Fruit fly (Drosophila melanogaster) whole organism: ENCODE data around the gene Ubc7.

Source experiments
- CG8478 ChIP-seq: fragments of >200 bp; optimal IDR thresholded peaks from 2 replicates; lab custom pipeline; 2018; ENCODE audit warnings: inconsistent platforms
- Dll ChIP-seq: fragments of >200 bp; optimal IDR thresholded peaks from 2 replicates; lab custom pipeline; 2017
- EcR ChIP-seq, 2 experiments: fragments of >200 bp; optimal IDR thresholded peaks; 2 replicates each; lab custom pipeline; 2017; ENCODE audit warnings: missing biosample characterization in 2 of 2, missing genetic modification characterization in 2 of 2, missing genetic modification reagents in 2 of 2
- pan ChIP-seq: fragments of >200 bp; optimal IDR thresholded peaks from 2 replicates; lab custom pipeline; 2017
- psq ChIP-seq: fragments of >200 bp; optimal IDR thresholded peaks from 2 replicates; lab custom pipeline; 2017
- usp ChIP-seq: fragments of >200 bp; optimal IDR thresholded peaks from 2 replicates; lab custom pipeline; 2017; ENCODE audit warnings: missing biosample characterization, missing genetic modification characterization, mixed read lengths

The Ubc7 gene

DNA sequence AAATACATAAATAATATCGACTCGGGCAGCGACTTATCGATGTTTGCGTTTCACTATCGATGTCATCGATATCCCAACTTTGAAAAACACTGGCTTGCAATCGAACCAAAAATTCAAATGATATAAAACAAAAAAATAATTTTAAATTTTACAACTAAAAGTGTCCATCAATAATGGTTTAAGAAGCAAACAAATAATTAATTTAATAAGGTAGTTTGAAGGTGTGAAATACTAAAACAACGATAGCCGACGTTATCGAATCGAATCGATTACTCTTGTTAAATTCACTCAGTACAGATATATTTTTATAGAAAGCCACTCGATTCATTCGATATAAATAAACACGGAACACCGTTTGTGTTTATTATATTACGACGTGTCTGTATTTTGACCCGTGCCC is at the start of gene Ubc7, which contains the start of gene SMC3:
Gene Ubc7 (plus strand): TSS at position 260 of the 400 bp plus-strand sequence.
Gene SMC3 (minus strand): TSS at position 22 of the 400 bp plus-strand sequence.
- TF ChIP-seq Dll (no peak), usp (GFP tag; lab: Kevin White, UChicago) (no peak), EcR (GFP tag; optimal IDR thresholded peaks at IDR 0.05; lab: Kevin White, UChicago) (no peak), CG8478 (lab: Kevin White, UChicago) (no peak), psq (no peak), pan (no peak)

DNA sequence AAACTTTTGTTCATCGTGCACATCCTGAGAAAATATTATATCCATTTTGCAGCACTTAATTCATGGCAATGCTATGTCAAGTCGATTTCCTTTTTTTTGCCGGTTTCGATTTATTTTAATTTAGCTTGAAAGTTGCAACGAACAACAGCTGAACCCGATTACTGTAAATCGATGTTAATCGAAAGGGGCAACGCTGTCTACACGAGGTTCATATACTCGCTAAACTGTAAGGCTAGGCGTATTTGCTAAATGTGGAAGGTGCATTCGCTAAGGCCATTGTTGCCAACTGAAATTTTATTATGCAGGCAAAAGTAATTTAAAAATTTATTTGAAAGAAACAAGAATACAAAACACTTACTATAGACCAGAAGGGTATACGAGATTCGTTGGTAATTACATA is 46.1 kb upstream of the Ubc7 start, which contains the start of gene CG9902:
Gene CG9902 (minus strand): TSS at position 131 of the 400 bp plus-strand sequence.
- no peak for TF ChIP-seq psq
- no peak for TF ChIP-seq CG8478 (lab: Kevin White, UChicago)
- TF ChIP-seq pan, result no peak
- TF ChIP-seq EcR (GFP tag; optimal IDR thresholded peaks at IDR 0.05; lab: Kevin White, UChicago), result no peak
- no peak for TF ChIP-seq Dll
- TF ChIP-seq usp (GFP tag; lab: Kevin White, UChicago), result no peak

DNA sequence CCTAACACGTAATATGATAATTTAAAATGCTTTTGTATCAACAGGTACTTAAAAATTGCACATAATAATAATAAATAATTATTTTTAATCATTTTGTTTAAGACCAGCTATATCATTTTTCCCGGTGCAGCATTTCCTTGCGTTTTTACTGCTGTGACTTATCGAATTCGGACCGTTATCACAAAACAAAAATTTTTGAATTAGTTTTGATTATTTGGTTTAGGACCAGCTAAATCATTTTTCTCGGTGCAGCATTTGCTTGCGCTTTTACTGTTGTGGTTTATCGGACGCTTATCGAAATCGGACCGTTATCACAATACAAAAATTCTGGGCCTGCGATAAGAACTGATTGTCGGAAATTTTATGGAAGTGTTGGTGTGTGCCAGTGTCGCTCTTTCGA is 40.9 kb upstream of the Ubc7 start:
- TF ChIP-seq usp (GFP tag; lab: Kevin White, UChicago), result no peak
- no peak for TF ChIP-seq EcR (GFP tag; optimal IDR thresholded peaks at IDR 0.05; lab: Kevin White, UChicago)
- TF ChIP-seq pan, result no peak
- TF ChIP-seq psq, result no peak
- no peak for TF ChIP-seq CG8478 (lab: Kevin White, UChicago)
- TF ChIP-seq Dll, result no peak

DNA sequence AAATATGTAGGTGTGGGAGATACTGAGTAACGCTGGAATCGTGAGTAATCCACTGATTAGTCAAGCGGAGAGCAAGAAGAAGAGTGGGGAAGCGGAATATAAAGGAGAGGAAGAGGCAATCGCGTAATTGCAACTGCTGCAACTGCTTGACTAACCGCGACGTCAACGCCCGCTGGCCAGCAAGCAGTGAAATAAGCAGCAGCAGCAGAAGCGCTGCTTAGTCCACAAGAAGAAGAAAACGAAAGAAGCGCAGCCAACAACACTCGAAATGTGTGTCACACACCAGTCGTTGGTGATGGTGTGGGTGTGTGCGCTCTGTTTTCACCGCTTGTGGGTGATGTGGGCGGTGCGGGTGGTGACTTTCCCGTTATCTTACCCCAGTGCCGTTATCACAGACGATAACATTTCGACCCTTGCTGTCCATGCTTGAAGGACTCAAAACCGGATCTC is 40.5 kb upstream of the Ubc7 start:
- TF ChIP-seq pan (no peak), psq (no peak), usp (GFP tag; lab: Kevin White, UChicago) (no peak), EcR (GFP tag; optimal IDR thresholded peaks at IDR 0.05; lab: Kevin White, UChicago) (peak; percentile 95 to 99)

DNA sequence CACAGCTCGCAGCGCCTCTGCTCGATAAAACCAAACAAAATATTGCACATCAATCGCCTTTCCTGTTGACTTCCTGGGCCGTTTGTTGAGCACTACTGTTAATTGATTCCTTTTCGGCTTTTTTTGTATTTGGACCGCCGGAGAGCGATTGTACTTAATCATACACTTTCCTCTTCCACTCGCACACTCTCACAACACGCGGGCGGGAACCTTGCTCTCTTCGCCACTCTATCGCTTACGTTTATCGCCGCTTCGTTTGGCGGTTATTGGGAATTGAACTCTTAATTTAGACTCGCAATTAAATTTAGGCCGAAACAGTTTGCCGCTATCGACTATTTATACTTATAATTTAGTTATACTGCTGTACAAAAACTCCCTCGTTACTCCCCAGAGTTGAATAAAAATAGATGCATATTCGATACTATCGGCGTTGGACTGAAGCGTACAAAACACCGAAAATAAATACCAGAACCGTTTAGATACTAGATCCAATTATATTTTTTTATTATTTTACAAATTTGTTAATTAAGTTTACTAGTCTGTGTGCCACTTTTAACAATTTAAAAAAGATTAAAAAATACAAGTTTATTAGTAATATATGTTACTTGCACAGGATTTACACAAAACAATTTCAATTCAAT is 39.8 kb upstream of the Ubc7 start, which contains the start of gene Arp2:
Gene Arp2 (minus strand): TSS at position 427 of the 641 bp plus-strand sequence.
- TF ChIP-seq psq (no peak), pan (no peak), Dll (no peak), usp (GFP tag; lab: Kevin White, UChicago) (no peak), CG8478 (lab: Kevin White, UChicago) (no peak), EcR (GFP tag; optimal IDR thresholded peaks at IDR 0.05; lab: Kevin White, UChicago) (no peak)

DNA sequence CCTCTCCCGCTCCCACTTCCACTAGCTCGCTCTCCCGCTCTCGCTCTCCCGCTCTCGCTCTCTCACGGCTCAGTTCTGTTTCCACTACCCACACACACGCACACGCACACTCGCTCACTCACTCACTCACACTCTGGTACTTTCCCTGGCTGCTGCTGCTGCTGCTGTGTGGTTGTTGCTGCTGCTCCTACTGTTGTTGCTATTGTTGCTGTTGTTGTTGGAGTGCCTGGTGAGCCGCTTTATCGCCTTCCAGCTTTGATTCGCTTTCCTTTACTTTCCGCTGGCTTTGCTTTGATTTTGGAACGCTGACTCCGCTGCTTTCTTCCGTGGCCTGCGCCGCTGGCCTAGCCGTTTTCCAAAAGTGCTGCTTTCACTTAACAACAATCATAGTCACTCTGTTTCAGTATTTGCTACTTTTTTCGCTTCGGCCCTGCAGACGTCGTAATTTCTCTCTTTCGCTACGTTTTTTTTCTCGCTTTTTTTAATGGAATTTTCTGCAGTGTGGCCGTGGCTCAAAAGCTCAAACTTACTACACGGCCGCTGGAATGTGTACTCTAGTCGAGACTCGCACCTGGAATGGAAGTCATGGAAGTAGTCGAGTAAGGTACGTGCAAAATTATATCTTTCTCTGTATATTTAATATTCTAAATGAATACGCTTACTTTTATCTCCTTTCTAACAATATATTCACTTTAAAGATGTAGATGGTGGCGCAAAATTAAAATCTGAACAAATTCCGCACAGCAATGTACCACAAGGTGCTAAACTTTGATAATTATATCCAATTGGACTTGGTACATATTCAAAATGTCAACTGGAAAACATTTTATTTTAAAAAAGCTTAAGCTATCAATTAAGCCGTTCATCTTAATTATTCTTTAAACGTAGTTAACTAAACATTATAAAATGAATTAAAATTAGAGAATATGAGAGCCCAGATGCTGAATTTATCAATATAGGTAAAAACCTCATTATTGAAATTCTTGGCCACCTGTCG is 33.7 kb upstream of the Ubc7 start, which contains the start of gene Pp2B-14D:
Gene Pp2B-14D (minus strand): TSS at position 503 of the 997 bp plus-strand sequence.
- TF ChIP-seq Dll (peak; percentile 98), EcR (GFP tag; optimal IDR thresholded peaks at IDR 0.05; lab: Kevin White, UChicago) (no peak)

DNA sequence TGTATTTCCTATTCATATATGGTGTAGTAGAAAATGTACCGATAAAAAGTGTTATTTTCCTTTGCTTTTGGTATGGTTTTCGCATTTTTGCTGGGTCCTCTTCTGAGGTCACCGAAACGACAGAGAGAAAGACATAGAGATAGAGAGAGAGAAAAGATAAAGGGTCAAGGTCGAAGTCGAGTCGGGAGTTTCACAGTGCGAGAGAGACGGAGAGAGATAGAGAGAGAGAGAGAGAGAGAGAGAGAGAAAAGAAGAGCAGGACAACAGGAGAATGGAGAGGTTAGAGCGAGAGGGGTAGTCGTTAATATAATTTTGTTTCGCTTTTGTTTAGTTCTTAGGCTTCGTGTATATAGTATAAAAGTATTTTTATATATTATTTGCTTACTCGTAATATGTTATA is 31.2 kb upstream of the Ubc7 start:
- TF ChIP-seq EcR (GFP tag; optimal IDR thresholded peaks at IDR 0.05; lab: Kevin White, UChicago), result no peak

DNA sequence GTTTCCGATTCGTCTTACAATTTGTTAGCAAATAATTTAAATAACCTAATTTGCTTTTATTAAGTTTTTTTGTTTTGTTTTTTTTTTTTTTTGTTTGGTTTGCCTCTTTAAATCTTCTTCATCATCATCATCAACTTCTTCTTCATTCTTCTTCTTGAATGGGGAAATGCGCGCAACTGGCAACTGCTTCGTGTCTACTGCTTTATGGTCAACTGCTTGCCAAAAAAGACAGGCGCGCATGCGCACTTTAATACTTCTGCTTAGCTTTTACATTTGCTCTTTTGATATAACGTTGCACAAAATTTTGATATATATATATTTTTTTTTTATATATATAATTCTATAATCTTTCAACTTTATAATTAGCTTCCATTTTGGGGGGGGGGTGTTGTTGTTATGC is 28.1 kb upstream of the Ubc7 start:
- TF ChIP-seq Dll (no peak), EcR (GFP tag; optimal IDR thresholded peaks at IDR 0.05; lab: Kevin White, UChicago) (no peak), usp (GFP tag; lab: Kevin White, UChicago) (no peak), pan (no peak), CG8478 (lab: Kevin White, UChicago) (no peak), psq (no peak)

DNA sequence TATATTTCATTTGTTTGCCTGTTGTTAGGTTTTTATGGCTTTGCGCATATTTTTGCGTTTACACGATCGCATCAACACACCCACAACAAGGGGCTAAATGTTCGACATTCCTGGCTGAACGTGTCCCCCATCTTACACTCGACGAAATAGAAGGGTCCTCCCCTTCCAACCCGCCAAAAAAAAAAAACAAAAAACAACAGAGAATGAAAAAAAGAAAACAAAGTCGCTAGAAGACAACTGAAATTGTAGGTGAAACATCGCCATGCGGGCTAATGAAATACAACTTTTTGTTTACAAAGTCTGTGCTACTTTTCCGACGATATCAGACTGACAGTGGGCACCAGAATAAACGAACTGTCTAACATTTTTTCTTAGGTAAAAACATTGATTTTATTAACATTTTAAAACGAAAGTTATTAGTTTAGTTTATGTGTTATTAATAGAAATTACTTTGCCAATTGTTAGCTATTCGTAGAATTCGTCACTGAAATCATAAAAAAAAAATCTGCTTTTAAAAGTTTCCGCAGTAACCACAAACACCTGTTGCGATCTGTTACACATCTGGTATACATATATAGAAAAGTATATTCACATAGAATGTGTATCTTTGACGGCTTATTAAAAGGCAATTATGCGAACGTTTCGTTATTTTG is 22.8 kb upstream of the Ubc7 start:
- no peak for TF ChIP-seq Dll
- TF ChIP-seq CG8478 (lab: Kevin White, UChicago), result no peak
- no peak for TF ChIP-seq pan
- TF ChIP-seq psq, result no peak
- no peak for TF ChIP-seq EcR (GFP tag; optimal IDR thresholded peaks at IDR 0.05; lab: Kevin White, UChicago)
- TF ChIP-seq usp (GFP tag; lab: Kevin White, UChicago), result no peak

DNA sequence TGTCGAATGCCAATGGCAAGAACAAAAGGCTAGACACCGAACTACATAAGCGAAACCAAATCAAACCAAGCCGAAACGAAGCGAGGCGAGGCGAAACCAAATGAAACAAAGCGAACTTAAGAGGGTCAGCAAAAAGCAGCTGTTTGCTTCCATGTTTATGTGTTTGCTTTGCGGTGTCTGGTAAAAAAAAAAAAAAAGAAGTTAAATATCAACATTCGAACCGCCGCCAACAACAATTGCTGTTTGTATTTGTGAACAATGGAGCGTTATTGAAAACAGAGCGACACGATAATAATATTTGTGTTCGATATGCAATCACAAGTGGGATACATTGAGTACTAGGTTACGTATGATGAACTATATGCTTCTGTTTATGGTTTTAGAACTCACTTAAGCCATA is 19.8 kb upstream of the Ubc7 start:
- TF ChIP-seq usp (GFP tag; lab: Kevin White, UChicago), result no peak

DNA sequence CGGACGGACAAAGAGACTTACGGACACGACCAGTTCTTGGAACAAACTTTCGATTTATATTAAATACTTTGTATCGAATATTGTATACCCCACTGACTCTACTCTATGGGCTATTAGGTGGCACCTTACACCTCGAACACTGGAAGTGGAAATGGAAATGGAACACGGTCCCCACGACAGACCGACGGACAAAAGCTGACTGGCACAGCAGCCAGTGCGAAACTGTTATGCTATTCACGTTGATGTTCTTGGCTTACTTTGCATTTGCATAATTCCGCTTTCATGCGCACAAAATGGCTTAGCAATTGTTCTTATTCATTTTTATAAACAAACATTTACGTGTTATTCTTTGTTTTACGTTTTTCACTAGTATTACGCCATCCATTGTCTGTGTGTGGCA is 19.4 kb upstream of the Ubc7 start:
- no peak for TF ChIP-seq CG8478 (lab: Kevin White, UChicago)
- no peak for TF ChIP-seq pan
- no peak for TF ChIP-seq Dll
- TF ChIP-seq usp (GFP tag; lab: Kevin White, UChicago), result no peak
- no peak for TF ChIP-seq psq
- TF ChIP-seq EcR (GFP tag; optimal IDR thresholded peaks at IDR 0.05; lab: Kevin White, UChicago), result no peak

DNA sequence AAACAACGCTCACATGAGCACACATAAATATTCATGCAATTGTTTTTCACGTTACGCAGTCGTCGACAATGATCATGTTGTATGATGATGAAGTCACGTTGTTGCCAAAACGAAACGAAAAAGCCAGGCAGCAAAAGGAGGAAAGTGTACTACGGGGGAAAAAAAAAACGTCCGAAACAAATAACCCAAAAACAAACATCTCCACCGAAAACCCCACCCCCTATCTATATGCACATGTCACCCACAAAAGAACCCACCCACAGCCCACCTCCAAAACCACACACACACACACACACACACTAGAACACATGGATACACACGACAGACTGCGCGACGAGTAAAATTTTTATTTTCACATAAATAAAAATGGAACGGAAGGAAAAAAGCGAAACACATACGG is 18.4 kb upstream of the Ubc7 start:
- TF ChIP-seq CG8478 (lab: Kevin White, UChicago), result no peak
- no peak for TF ChIP-seq usp (GFP tag; lab: Kevin White, UChicago)
- no peak for TF ChIP-seq psq
- no peak for TF ChIP-seq Dll
- no peak for TF ChIP-seq EcR (GFP tag; optimal IDR thresholded peaks at IDR 0.05; lab: Kevin White, UChicago)
- no peak for TF ChIP-seq pan
